Worm (Caenorhabditis elegans): Measurements from ENCODE around the gene cyp-34A1.
"Not testable (repeated sequence)": the region's sequence is repeated elsewhere in the genome, so short reads cannot be mapped to it uniquely, and the experiment has no call there.

cyp-34A1 gene

ce11 chrV:15268302-15268701 is 19.5 kb downstream of the cyp-34A1 start, which contains the start of gene srw-22:
Gene srw-22 (plus strand): TSS chrV:15268602.
- TF ChIP-seq flh-1 (GFP tag; optimal IDR thresholded peaks at IDR 0.05) = no peak
- no peak for TF ChIP-seq zip-8 (tag; optimal IDR thresholded peaks at IDR 0.05)
- TF ChIP-seq pha-4 (tag; optimal IDR thresholded peaks at IDR 0.05) = no peak
- TF ChIP-seq sem-2 (GFP tag; optimal IDR thresholded peaks at IDR 0.05) = no peak
- TF ChIP-seq lin-13 (tag; optimal IDR thresholded peaks at IDR 0.05) = no peak
- no peak for TF ChIP-seq nhr-28 (tag; optimal IDR thresholded peaks at IDR 0.05)
- TF ChIP-seq nhr-76 (tag; optimal IDR thresholded peaks at IDR 0.05) = no peak

DNA sequence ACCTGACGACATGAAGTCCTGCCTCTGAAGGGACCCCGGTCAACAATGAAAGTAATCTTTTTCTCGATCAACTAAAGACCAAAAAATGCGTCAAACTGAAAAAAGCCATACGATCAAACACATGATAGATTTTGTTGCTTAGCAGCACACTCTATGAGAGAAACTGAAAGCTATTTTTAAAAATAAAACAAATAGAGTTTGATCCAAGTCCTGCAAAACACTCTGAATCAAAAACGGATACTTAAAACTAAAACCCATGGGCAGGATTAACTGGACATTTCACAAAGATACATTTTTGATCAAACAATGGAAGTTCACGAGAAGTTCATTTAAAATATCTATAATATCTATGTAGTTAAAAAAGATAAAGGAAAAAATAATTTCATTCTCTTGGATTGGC is 20.4 kb downstream of the cyp-34A1 start, which contains the start of gene T10H4.13:
T10H4.13 (minus strand) TSS at position 101 of the 400 bp plus-strand sequence.
- TF ChIP-seq nhr-28 (tag; optimal IDR thresholded peaks at IDR 0.05) (no peak), nhr-12 (tag; optimal IDR thresholded peaks at IDR 0.05) (no peak), hlh-1 (tag; optimal IDR thresholded peaks at IDR 0.05) (no peak), lsy-2 (tag; optimal IDR thresholded peaks at IDR 0.05) (no peak), pha-4 (tag; optimal IDR thresholded peaks at IDR 0.05) (no peak), sptf-1 (tag; optimal IDR thresholded peaks at IDR 0.05) (no peak)

DNA sequence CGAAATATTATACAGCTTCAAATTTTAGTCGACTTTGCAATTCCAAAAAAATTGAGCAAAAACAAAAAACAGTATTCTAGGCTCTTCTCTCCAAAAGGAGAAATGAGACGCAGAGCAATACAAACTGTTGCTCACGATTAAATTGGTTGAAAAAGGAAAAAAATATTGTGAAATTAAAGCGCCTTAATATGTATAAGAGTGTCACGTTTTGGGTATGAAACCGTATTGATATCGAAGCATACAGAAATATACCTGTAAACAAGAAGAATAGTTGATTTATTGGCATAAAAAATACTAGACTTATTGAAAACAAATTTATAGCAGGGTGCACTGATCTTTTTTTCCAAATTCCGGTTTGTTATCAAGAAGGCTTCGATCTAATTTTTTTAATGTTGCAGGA is 21.9 kb downstream of the cyp-34A1 start, which contains the start of gene M01B2.13:
M01B2.13 (minus strand) TSS at position 101 of the 400 bp plus-strand sequence.
- TF ChIP-seq blmp-1 (tag; optimal IDR thresholded peaks at IDR 0.05) (no peak), M03D4.4 (tag; optimal IDR thresholded peaks at IDR 0.05) (no peak), unc-120 (tag; optimal IDR thresholded peaks at IDR 0.05; ENCODE audit: poor library complexity, severe bottlenecking) (no peak), unc-39 (tag; optimal IDR thresholded peaks at IDR 0.05) (no peak), ceh-83 (GFP tag; optimal IDR thresholded peaks at IDR 0.05) (no peak), flh-1 (GFP tag; optimal IDR thresholded peaks at IDR 0.05) (no peak), nhr-12 (tag; optimal IDR thresholded peaks at IDR 0.05) (no peak), nhr-28 (tag; optimal IDR thresholded peaks at IDR 0.05) (no peak)

DNA sequence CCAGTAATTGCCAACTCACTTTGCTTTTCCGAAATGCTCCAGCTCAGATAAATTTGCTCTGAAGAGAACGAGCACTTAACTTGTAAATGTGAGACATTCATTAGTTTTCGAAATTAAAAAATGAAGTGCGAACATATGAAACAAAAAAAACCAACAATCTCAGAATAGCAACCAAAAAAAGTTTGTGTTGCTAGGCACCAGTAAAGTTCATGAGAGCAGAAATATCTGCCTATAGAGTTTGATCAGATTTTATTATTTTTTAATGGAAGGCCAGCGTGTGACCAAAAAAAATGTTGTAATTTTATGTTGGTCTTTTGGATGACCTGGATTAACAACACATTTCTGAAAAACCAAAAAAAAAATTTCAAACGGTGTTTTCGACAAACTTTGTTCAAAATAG is 23.6 kb downstream of the cyp-34A1 start, which contains the start of gene M01B2.12:
M01B2.12 (minus strand) TSS at position 101 of the 400 bp plus-strand sequence.
- no peak for TF ChIP-seq sem-2 (GFP tag; optimal IDR thresholded peaks at IDR 0.05)
- no peak for TF ChIP-seq sptf-1 (tag; optimal IDR thresholded peaks at IDR 0.05)
- TF ChIP-seq pha-4 (tag; optimal IDR thresholded peaks at IDR 0.05) = no peak
- no peak for TF ChIP-seq blmp-1 (tag; optimal IDR thresholded peaks at IDR 0.05)
- no peak for TF ChIP-seq ceh-83 (GFP tag; optimal IDR thresholded peaks at IDR 0.05)
- TF ChIP-seq cnd-1 (tag; optimal IDR thresholded peaks at IDR 0.05) = no peak
- no peak for TF ChIP-seq hlh-1 (tag; optimal IDR thresholded peaks at IDR 0.05)
- TF ChIP-seq nhr-28 (tag; optimal IDR thresholded peaks at IDR 0.05) = no peak
- TF ChIP-seq ham-2 (GFP tag; optimal IDR thresholded peaks at IDR 0.05) = no peak
- no peak for TF ChIP-seq drap-1 (GFP tag; optimal IDR thresholded peaks at IDR 0.05)

- TF ChIP-seq nhr-76 (tag; optimal IDR thresholded peaks at IDR 0.05); sem-2 (GFP tag; optimal IDR thresholded peaks at IDR 0.05); elt-3 (tag; optimal IDR thresholded peaks at IDR 0.05): not testable (repeated sequence)
These were observed 25.4 kb downstream of the cyp-34A1 start, which contains the start of gene M01B2.10 for ce11 chrV:15262336-15262735. Gene M01B2.10 (minus strand): TSS chrV:15262436.

ce11 chrV:15259904-15260303 is 27.9 kb downstream of the cyp-34A1 start, which contains the start of gene M01B2.8:
Gene M01B2.8 (plus strand): TSS chrV:15260204.
- TF ChIP-seq lsy-2 (tag; optimal IDR thresholded peaks at IDR 0.05) = no peak
- TF ChIP-seq zip-8 (tag; optimal IDR thresholded peaks at IDR 0.05) = no peak
- no peak for TF ChIP-seq nhr-28 (tag; optimal IDR thresholded peaks at IDR 0.05)
- no peak for TF ChIP-seq M03D4.4 (tag; optimal IDR thresholded peaks at IDR 0.05)
- TF ChIP-seq ceh-43 (GFP tag; optimal IDR thresholded peaks at IDR 0.05) = no peak
- no peak for TF ChIP-seq hlh-1 (tag; optimal IDR thresholded peaks at IDR 0.05)
- no peak for TF ChIP-seq mab-5 (tag; optimal IDR thresholded peaks at IDR 0.05)
- no peak for TF ChIP-seq snpc-4 (tag; optimal IDR thresholded peaks at IDR 0.05)
- TF ChIP-seq ces-1 (GFP tag; optimal IDR thresholded peaks at IDR 0.05) = no peak
- TF ChIP-seq nhr-2 (tag; optimal IDR thresholded peaks at IDR 0.05) = no peak
- no peak for TF ChIP-seq elt-3 (tag; optimal IDR thresholded peaks at IDR 0.05)
- no peak for TF ChIP-seq sptf-1 (tag; optimal IDR thresholded peaks at IDR 0.05)
- no peak for TF ChIP-seq nhr-237 (tag; optimal IDR thresholded peaks at IDR 0.05)
- no peak for TF ChIP-seq nhr-76 (tag; optimal IDR thresholded peaks at IDR 0.05)
- TF ChIP-seq mep-1 (tag; optimal IDR thresholded peaks at IDR 0.05) = no peak
- no peak for TF ChIP-seq blmp-1 (tag; optimal IDR thresholded peaks at IDR 0.05)
- no peak for TF ChIP-seq unc-120 (tag; optimal IDR thresholded peaks at IDR 0.05; ENCODE audit: poor library complexity, severe bottlenecking)
- TF ChIP-seq elt-1 (tag; optimal IDR thresholded peaks at IDR 0.05; ENCODE audit: borderline replicate concordance, insufficient read depth) = no peak
- TF ChIP-seq pha-4 (tag; optimal IDR thresholded peaks at IDR 0.05) = no peak
- TF ChIP-seq unc-39 (tag; optimal IDR thresholded peaks at IDR 0.05) = no peak
